Worm (Caenorhabditis elegans): Measurements from ENCODE around the gene ciao-2B.

ciao-2B gene

ce11 chrIII:13423414-13423813, 15.9 kb downstream of the ciao-2B start, which contains the start of gene exo-1 (continued):
- TF ChIP-seq egl-27 (tag; optimal IDR thresholded peaks at IDR 0.05): no peak

ce11 chrIII:13418975-13419374, 20.4 kb downstream of the ciao-2B start:
- no peak for TF ChIP-seq ama-1 (optimal IDR thresholded peaks at IDR 0.05)
- no peak for TF ChIP-seq unc-62 (GFP tag; optimal IDR thresholded peaks at IDR 0.05)
- no peak for TF ChIP-seq elt-3 (tag; optimal IDR thresholded peaks at IDR 0.05)
- no peak for TF ChIP-seq mdl-1 (tag; optimal IDR thresholded peaks at IDR 0.05)
- TF ChIP-seq nhr-67 (tag; optimal IDR thresholded peaks at IDR 0.05): no peak
- TF ChIP-seq egl-5 (tag; optimal IDR thresholded peaks at IDR 0.05): no peak
- TF ChIP-seq nhr-12 (tag; optimal IDR thresholded peaks at IDR 0.05): no peak
- TF ChIP-seq R02D3.7 (tag; optimal IDR thresholded peaks at IDR 0.05): no peak
- TF ChIP-seq nhr-28 (tag; optimal IDR thresholded peaks at IDR 0.05): no peak
- TF ChIP-seq aly-2 (tag; optimal IDR thresholded peaks at IDR 0.05): no peak
- TF ChIP-seq lin-39 (tag; optimal IDR thresholded peaks at IDR 0.05): no peak
- no peak for TF ChIP-seq fkh-2 (tag; optimal IDR thresholded peaks at IDR 0.05)
- TF ChIP-seq lin-15B (tag; optimal IDR thresholded peaks at IDR 0.05): no peak
- no peak for TF ChIP-seq pha-4 (tag; optimal IDR thresholded peaks at IDR 0.05)
- no peak for TF ChIP-seq nhr-43 (tag; optimal IDR thresholded peaks at IDR 0.05; ENCODE audit: poor library complexity, severe bottlenecking)
- no peak for TF ChIP-seq hmg-11 (tag; optimal IDR thresholded peaks at IDR 0.05)
- TF ChIP-seq pqm-1 (tag; optimal IDR thresholded peaks at IDR 0.05): no peak
- TF ChIP-seq mml-1 (tag; optimal IDR thresholded peaks at IDR 0.05): no peak

DNA sequence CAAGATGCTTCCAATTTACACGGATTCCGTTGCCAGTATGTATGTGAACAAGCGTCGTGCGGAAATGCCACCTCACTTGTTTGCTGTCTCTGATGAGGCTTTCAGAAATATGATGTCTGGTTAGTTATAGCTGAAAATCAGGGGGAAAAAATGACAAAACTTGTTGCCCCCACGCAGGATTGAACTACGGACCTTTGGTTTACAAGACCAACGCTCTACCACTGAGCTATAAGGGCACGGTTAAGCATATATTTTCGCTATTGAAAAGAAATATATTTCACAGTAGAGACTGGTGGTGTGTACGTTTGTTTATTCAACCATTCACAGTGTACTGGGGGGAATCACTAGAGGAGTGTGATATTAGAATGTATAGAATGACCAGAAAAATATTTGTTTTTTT, 28.1 kb downstream of the ciao-2B start:
- TF ChIP-seq mdl-1 (tag; optimal IDR thresholded peaks at IDR 0.05) (no peak), nhr-76 (tag; optimal IDR thresholded peaks at IDR 0.05) (no peak), egl-5 (tag; optimal IDR thresholded peaks at IDR 0.05) (no peak), sea-2 (GFP tag; optimal IDR thresholded peaks at IDR 0.05) (no peak), pqm-1 (tag; optimal IDR thresholded peaks at IDR 0.05) (no peak), pha-4 (tag; optimal IDR thresholded peaks at IDR 0.05) (no peak), nhr-12 (tag; optimal IDR thresholded peaks at IDR 0.05) (no peak), lin-39 (tag; optimal IDR thresholded peaks at IDR 0.05) (no peak), daf-12 (tag; optimal IDR thresholded peaks at IDR 0.05) (no peak), ztf-4 (tag; optimal IDR thresholded peaks at IDR 0.05) (no peak), fkh-10 (GFP tag; optimal IDR thresholded peaks at IDR 0.05) (no peak)

ce11 chrIII:13409498-13409897, 29.8 kb downstream of the ciao-2B start, which contains the start of gene myo-6:
myo-6 (plus strand) TSS chrIII:13409798.
- TF ChIP-seq ama-1 (optimal IDR thresholded peaks at IDR 0.05): no peak
- peak; percentile 18 for TF ChIP-seq pha-4 (tag; optimal IDR thresholded peaks at IDR 0.05)

- TF ChIP-seq ZK546.5 (tag; optimal IDR thresholded peaks at IDR 0.05) (no peak), fos-1 (tag; optimal IDR thresholded peaks at IDR 0.05) (no peak), nhr-67 (tag; optimal IDR thresholded peaks at IDR 0.05) (no peak), nhr-23 (tag; optimal IDR thresholded peaks at IDR 0.05) (no peak), nhr-11 (tag; optimal IDR thresholded peaks at IDR 0.05) (no peak), jun-1 (tag; optimal IDR thresholded peaks at IDR 0.05) (no peak), hmg-11 (tag; optimal IDR thresholded peaks at IDR 0.05) (no peak), eor-1 (tag; optimal IDR thresholded peaks at IDR 0.05) (no peak), skn-1 (tag; optimal IDR thresholded peaks at IDR 0.05) (no peak), snpc-4 (tag; optimal IDR thresholded peaks at IDR 0.05) (no peak), ztf-4 (tag; optimal IDR thresholded peaks at IDR 0.05) (no peak), ceh-28 (tag; optimal IDR thresholded peaks at IDR 0.05) (no peak), lsy-12 (tag; optimal IDR thresholded peaks at IDR 0.05) (no peak), lin-39 (tag; optimal IDR thresholded peaks at IDR 0.05) (no peak), aly-2 (tag; optimal IDR thresholded peaks at IDR 0.05) (no peak), egl-5 (tag; optimal IDR thresholded peaks at IDR 0.05) (no peak)
Measured at ce11 chrIII:13405504-13405903, 33.8 kb downstream of the ciao-2B start, which contains the start of gene nas-1. nas-1 (plus strand) TSS chrIII:13405804.

DNA sequence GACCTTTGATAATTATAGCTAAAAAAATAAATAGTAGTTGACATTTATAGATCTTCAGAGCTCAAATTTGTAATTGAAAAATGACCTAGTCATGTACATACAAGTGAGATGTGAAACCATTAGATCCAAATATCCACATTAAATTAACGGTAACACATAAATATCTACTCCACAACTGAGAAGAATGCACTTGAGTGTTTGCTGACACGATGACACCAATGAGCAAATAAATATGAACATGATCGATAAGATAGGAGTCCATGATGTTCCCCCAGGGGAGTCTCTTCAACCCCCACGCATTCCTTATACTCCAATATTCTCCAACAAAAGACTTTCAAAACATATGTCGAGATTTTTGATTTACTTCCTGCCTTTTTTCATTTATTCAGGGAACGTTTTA, 34.9 kb downstream of the ciao-2B start, which contains the start of gene ttr-52:
Gene ttr-52 (plus strand): TSS at position 301 of the 400 bp plus-strand sequence.
- no peak for TF ChIP-seq snpc-4 (tag; optimal IDR thresholded peaks at IDR 0.05)
- no peak for TF ChIP-seq fos-1 (tag; optimal IDR thresholded peaks at IDR 0.05)
- no peak for TF ChIP-seq R02D3.7 (tag; optimal IDR thresholded peaks at IDR 0.05)
- TF ChIP-seq nhr-237 (tag; optimal IDR thresholded peaks at IDR 0.05): no peak

All from whole organism, L3 larva.